Worm (Caenorhabditis elegans) whole organism, late embryonic: ENCODE results near the gene C46C2.5.

Experiments
- C38D4.7 ChIP-seq: fragments of 200-800 bp; sonication (Bioruptor generic); optimal IDR thresholded peaks from 2 replicates; lab custom pipeline; 2018; ENCODE audit warnings: mild to moderate bottlenecking, missing genetic modification characterization, moderate library complexity, missing compliant biosample characterization
- F13H6.1 ChIP-seq: sonication (generic microtip); optimal IDR thresholded peaks from 2 replicates; lab custom pipeline; 2016; ENCODE audit warnings: missing genetic modification characterization, missing compliant biosample characterization
- K02D7.2 ChIP-seq: sonication (generic microtip); optimal IDR thresholded peaks from 2 replicates; lab custom pipeline; 2017; ENCODE audit warnings: mild to moderate bottlenecking, missing genetic modification characterization, missing compliant biosample characterization
- K09A11.1 ChIP-seq: sonication (generic microtip); optimal IDR thresholded peaks from 2 replicates; lab custom pipeline; 2017; ENCODE audit warnings: antibody characterized with exemption, mild to moderate bottlenecking, missing genetic modification characterization, missing compliant biosample characterization; ENCODE audit not compliant: insufficient read depth
- T23F11.4 ChIP-seq: fragments of 200-800 bp; sonication (Bioruptor generic); optimal IDR thresholded peaks from 2 replicates; lab custom pipeline; 2018; ENCODE audit warnings: mild to moderate bottlenecking, missing genetic modification characterization, missing compliant biosample characterization
- ahr-1 ChIP-seq: sonication (generic microtip); optimal IDR thresholded peaks from 2 replicates; lab custom pipeline; 2016; ENCODE audit warnings: missing genetic modification characterization, missing compliant biosample characterization
- ceh-19 ChIP-seq: fragments of 200-800 bp; sonication (Bioruptor generic); optimal IDR thresholded peaks from 2 replicates; lab custom pipeline; 2018; ENCODE audit warnings: mild to moderate bottlenecking, missing genetic modification characterization, missing compliant biosample characterization
- ceh-2 ChIP-seq: sonication (generic microtip); optimal IDR thresholded peaks from 2 replicates; lab custom pipeline; 2016; ENCODE audit warnings: missing genotype, missing genetic modification characterization, missing compliant biosample characterization
- ceh-24 ChIP-seq: sonication (generic microtip); optimal IDR thresholded peaks from 2 replicates; lab custom pipeline; 2016; ENCODE audit warnings: mild to moderate bottlenecking, missing genetic modification characterization, missing compliant biosample characterization
- ceh-30 ChIP-seq: fragments of 150-350 bp; optimal IDR thresholded peaks from 2 replicates; lab custom pipeline; 2014; ENCODE audit warnings: missing biosample characterization, missing genetic modification characterization
- ceh-31 ChIP-seq: sonication (generic microtip); optimal IDR thresholded peaks from 2 replicates; lab custom pipeline; 2016; ENCODE audit warnings: missing genetic modification characterization, missing compliant biosample characterization
- ceh-6 ChIP-seq: fragments of 200-800 bp; sonication (Bioruptor generic); optimal IDR thresholded peaks from 2 replicates; lab custom pipeline; 2018; ENCODE audit warnings: mild to moderate bottlenecking, missing genetic modification characterization, missing compliant biosample characterization
- ceh-9 ChIP-seq: sonication (generic microtip); optimal IDR thresholded peaks from 2 replicates; lab custom pipeline; 2016; ENCODE audit warnings: mild to moderate bottlenecking, missing genetic modification characterization, inconsistent platforms, missing compliant biosample characterization
- dve-1 ChIP-seq: sonication (generic microtip); optimal IDR thresholded peaks from 2 replicates; lab custom pipeline; 2017; ENCODE audit warnings: antibody characterized with exemption, mild to moderate bottlenecking, missing genetic modification characterization, missing compliant biosample characterization
- elt-2 ChIP-seq: sonication (generic microtip); optimal IDR thresholded peaks from 2 replicates; lab custom pipeline; 2016; ENCODE audit warnings: missing genetic modification reagents, missing genetic modification characterization, missing compliant biosample characterization
- elt-4 ChIP-seq: sonication (generic microtip); optimal IDR thresholded peaks from 2 replicates; lab custom pipeline; 2016; ENCODE audit warnings: missing genetic modification characterization, missing compliant biosample characterization
- eyg-1 ChIP-seq: sonication (generic microtip); optimal IDR thresholded peaks from 2 replicates; lab custom pipeline; 2016; ENCODE audit warnings: missing genotype, missing genetic modification characterization, missing compliant biosample characterization
- fax-1 ChIP-seq: sonication (generic microtip); optimal IDR thresholded peaks from 2 replicates; lab custom pipeline; 2016; ENCODE audit warnings: missing genotype, missing genetic modification characterization, missing compliant biosample characterization
- fkh-10 ChIP-seq: fragments of 150-350 bp; optimal IDR thresholded peaks from 2 replicates; lab custom pipeline; 2014; ENCODE audit warnings: missing biosample characterization, missing genetic modification reagents, missing genetic modification characterization
- gmeb-2 ChIP-seq: sonication (generic microtip); optimal IDR thresholded peaks from 2 replicates; lab custom pipeline; 2016; ENCODE audit warnings: missing genetic modification characterization, inconsistent platforms, missing compliant biosample characterization
- hlh-30 ChIP-seq: sonication (generic microtip); optimal IDR thresholded peaks from 2 replicates; lab custom pipeline; 2017; ENCODE audit warnings: antibody characterized with exemption, missing genetic modification characterization, missing compliant biosample characterization; ENCODE audit not compliant: insufficient read depth
- hlh-8 ChIP-seq: sonication (generic microtip); optimal IDR thresholded peaks from 2 replicates; lab custom pipeline; 2016; ENCODE audit warnings: missing genotype, missing genetic modification characterization, missing compliant biosample characterization
- lim-6 ChIP-seq: sonication (generic microtip); optimal IDR thresholded peaks from 2 replicates; lab custom pipeline; 2016; ENCODE audit warnings: missing genetic modification characterization, missing compliant biosample characterization
- lin-11 ChIP-seq: fragments of 200-800 bp; sonication (Bioruptor generic); optimal IDR thresholded peaks from 2 replicates; lab custom pipeline; 2018; ENCODE audit warnings: mild to moderate bottlenecking, missing genetic modification characterization, missing compliant biosample characterization
- mec-3 ChIP-seq: sonication (generic microtip); optimal IDR thresholded peaks from 2 replicates; lab custom pipeline; 2016; ENCODE audit warnings: borderline replicate concordance, missing genetic modification characterization, missing compliant biosample characterization
- nfya-1 ChIP-seq: sonication (generic microtip); optimal IDR thresholded peaks from 2 replicates; lab custom pipeline; 2017; ENCODE audit warnings: missing genetic modification characterization, mild to moderate bottlenecking, missing compliant biosample characterization, antibody characterized with exemption, moderate library complexity
- nhr-11 ChIP-seq: fragments of 150-350 bp; optimal IDR thresholded peaks from 2 replicates; lab custom pipeline; 2014; ENCODE audit warnings: missing biosample characterization, missing genetic modification characterization
- nhr-232 ChIP-seq: sonication (generic microtip); optimal IDR thresholded peaks from 2 replicates; lab custom pipeline; 2016; ENCODE audit warnings: missing genetic modification characterization, missing compliant biosample characterization
- pag-3 ChIP-seq: sonication (generic microtip); optimal IDR thresholded peaks from 2 replicates; lab custom pipeline; 2016; ENCODE audit warnings: missing compliant biosample characterization, missing genetic modification characterization, borderline replicate concordance
- pax-1 ChIP-seq: fragments of 150-350 bp; optimal IDR thresholded peaks from 2 replicates; lab custom pipeline; 2014; ENCODE audit warnings: missing biosample characterization, missing genetic modification characterization
- sdc-2 ChIP-seq: sonication (generic microtip); optimal IDR thresholded peaks from 2 replicates; lab custom pipeline; 2016; ENCODE audit warnings: missing genotype, missing genetic modification characterization, missing compliant biosample characterization
- sox-2 ChIP-seq: fragments of 200-800 bp; sonication (Bioruptor generic); IDR thresholded peaks from 2 replicates; pipeline ENCODE4 v1.3.6; 2022; ENCODE audit warnings: missing genetic modification reagents, missing genetic modification characterization, missing compliant biosample characterization
- syd-9 ChIP-seq: sonication (generic microtip); optimal IDR thresholded peaks from 2 replicates; lab custom pipeline; 2016; ENCODE audit warnings: mild to moderate bottlenecking, missing genetic modification characterization, moderate library complexity, missing compliant biosample characterization
- tbx-2 ChIP-seq: sonication (generic microtip); optimal IDR thresholded peaks from 2 replicates; lab custom pipeline; 2016; ENCODE audit warnings: missing genetic modification characterization, missing compliant biosample characterization
- tbx-7 ChIP-seq: sonication (generic microtip); optimal IDR thresholded peaks from 2 replicates; lab custom pipeline; 2016; ENCODE audit warnings: missing genotype, missing genetic modification characterization, missing compliant biosample characterization
- unc-42 ChIP-seq: sonication (generic microtip); optimal IDR thresholded peaks from 2 replicates; lab custom pipeline; 2016; ENCODE audit warnings: missing genotype, missing genetic modification characterization, missing compliant biosample characterization
- ztf-16 ChIP-seq: sonication (generic microtip); optimal IDR thresholded peaks from 2 replicates; lab custom pipeline; 2017; ENCODE audit warnings: missing genetic modification characterization, missing compliant biosample characterization

C46C2.5 gene

DNA sequence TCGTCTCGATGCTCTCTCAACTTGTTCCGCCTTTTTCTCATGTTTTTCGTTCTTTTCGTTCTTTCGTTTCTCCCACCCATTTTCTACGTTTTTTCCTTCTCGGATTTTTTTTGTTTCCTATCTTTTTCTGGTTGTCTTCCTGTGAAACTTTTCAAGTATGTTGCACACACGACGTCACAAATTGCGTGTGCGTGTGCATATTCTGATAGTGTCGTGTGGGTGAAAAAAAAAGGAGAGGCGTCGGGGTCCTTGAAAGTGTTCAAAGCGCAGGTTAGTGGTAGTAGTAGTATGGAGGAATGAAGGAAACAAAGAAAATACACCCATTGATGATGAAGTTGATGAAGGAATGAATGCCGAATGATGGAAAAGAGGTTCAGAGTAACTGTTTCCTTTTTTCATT is 22.7 kb downstream of the C46C2.5 start:
- no peak for TF ChIP-seq T23F11.4 (GFP tag; lab: Kevin White, UChicago)
- no peak for TF ChIP-seq tbx-2 (tag; lab: Kevin White, UChicago)
- TF ChIP-seq sox-2 (GFP tag; lab: Robert Waterston, UW), result no peak
- TF ChIP-seq mec-3, result no peak
- no peak for TF ChIP-seq fkh-10 (GFP tag; lab: Kevin White, UChicago)
- TF ChIP-seq sdc-2 (tag; lab: Kevin White, UChicago), result no peak
- TF ChIP-seq pax-1 (tag; lab: Kevin White, UChicago), result no peak
- TF ChIP-seq ahr-1, result no peak
- no peak for TF ChIP-seq K02D7.2
- TF ChIP-seq ceh-24, result no peak
- TF ChIP-seq pag-3 (tag; lab: Kevin White, UChicago), result no peak
- TF ChIP-seq unc-42 (tag; lab: Kevin White, UChicago), result no peak
- no peak for TF ChIP-seq ceh-9 (tag; lab: Kevin White, UChicago)
- TF ChIP-seq nhr-232 (tag; lab: Kevin White, UChicago), result no peak

DNA sequence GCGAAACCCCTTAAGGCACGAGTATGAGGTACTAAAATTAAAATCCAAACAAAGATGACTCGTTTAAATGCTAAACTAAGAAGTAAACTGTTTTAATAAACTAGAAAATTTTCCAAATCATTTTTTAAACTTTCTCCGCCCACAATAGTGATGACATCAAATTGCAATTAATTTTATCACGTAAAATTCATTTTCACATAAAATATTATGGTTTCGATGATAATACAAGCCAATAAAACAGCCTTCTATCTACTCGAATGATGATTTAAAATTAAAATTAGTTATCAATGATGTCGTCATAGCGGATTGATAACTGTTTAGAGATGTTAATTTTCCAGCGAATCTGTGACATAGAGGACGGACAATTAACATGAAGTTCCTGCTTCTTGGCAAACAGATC is 26.7 kb downstream of the C46C2.5 start, which contains the start of gene C07C7.3:
Gene C07C7.3, plus strand, starts transcription at position 371 of the 400 bp plus-strand sequence.
- TF ChIP-seq dve-1, result no peak
- TF ChIP-seq syd-9 (tag; lab: Kevin White, UChicago), result no peak
- no peak for TF ChIP-seq fax-1
- TF ChIP-seq pag-3 (tag; lab: Kevin White, UChicago), result no peak
- no peak for TF ChIP-seq ahr-1
- no peak for TF ChIP-seq lin-11 (tag; lab: Kevin White, UChicago)
- TF ChIP-seq ceh-31 (tag; lab: Kevin White, UChicago), result no peak
- TF ChIP-seq hlh-8 (tag; lab: Kevin White, UChicago), result no peak
- no peak for TF ChIP-seq ceh-2 (tag; lab: Kevin White, UChicago)
- TF ChIP-seq lim-6 (tag; lab: Kevin White, UChicago), result no peak
- no peak for TF ChIP-seq F13H6.1 (tag; lab: Kevin White, UChicago)
- no peak for TF ChIP-seq K09A11.1 (tag; lab: Kevin White, UChicago)
- no peak for TF ChIP-seq hlh-30 (tag; lab: Kevin White, UChicago)
- TF ChIP-seq ceh-30 (tag; lab: Kevin White, UChicago), result no peak
- TF ChIP-seq T23F11.4 (GFP tag; lab: Kevin White, UChicago), result no peak
- TF ChIP-seq nhr-11 (tag; lab: Kevin White, UChicago), result no peak
- no peak for TF ChIP-seq gmeb-2 (tag; lab: Kevin White, UChicago)
- TF ChIP-seq, all 69 proteins: peak for 0

ce11 chrIV:9165027-9165426 is 27.4 kb downstream of the C46C2.5 start, which contains the start of gene pcp-2:
pcp-2 (minus strand) TSS chrIV:9165127.
- no peak for TF ChIP-seq elt-4 (tag; lab: Kevin White, UChicago)
- no peak for TF ChIP-seq ceh-6
- TF ChIP-seq ceh-2 (tag; lab: Kevin White, UChicago), result no peak
- TF ChIP-seq pag-3 (tag; lab: Kevin White, UChicago), result no peak
- TF ChIP-seq ceh-24, result no peak
- TF ChIP-seq unc-42 (tag; lab: Kevin White, UChicago), result no peak
- no peak for TF ChIP-seq pax-1 (tag; lab: Kevin White, UChicago)
- TF ChIP-seq K02D7.2, result no peak
- TF ChIP-seq ceh-9 (tag; lab: Kevin White, UChicago), result no peak
- TF ChIP-seq tbx-7 (tag; lab: Kevin White, UChicago), result no peak
- TF ChIP-seq ceh-19 (GFP tag; lab: Kevin White, UChicago), result no peak
- TF ChIP-seq nfya-1 (tag; lab: Kevin White, UChicago), result no peak
- TF ChIP-seq C38D4.7 (GFP tag; lab: Kevin White, UChicago), result no peak
- no peak for TF ChIP-seq ztf-16 (tag; lab: Kevin White, UChicago)

ce11 chrIV:9159863-9160262 is 32.6 kb downstream of the C46C2.5 start:
- TF ChIP-seq elt-2 (tag; lab: Kevin White, UChicago) (peak; percentile 8), eyg-1 (tag; lab: Kevin White, UChicago) (no peak)
